Worm (Caenorhabditis elegans): Measurements from ENCODE around the gene pag-3.

DNA sequence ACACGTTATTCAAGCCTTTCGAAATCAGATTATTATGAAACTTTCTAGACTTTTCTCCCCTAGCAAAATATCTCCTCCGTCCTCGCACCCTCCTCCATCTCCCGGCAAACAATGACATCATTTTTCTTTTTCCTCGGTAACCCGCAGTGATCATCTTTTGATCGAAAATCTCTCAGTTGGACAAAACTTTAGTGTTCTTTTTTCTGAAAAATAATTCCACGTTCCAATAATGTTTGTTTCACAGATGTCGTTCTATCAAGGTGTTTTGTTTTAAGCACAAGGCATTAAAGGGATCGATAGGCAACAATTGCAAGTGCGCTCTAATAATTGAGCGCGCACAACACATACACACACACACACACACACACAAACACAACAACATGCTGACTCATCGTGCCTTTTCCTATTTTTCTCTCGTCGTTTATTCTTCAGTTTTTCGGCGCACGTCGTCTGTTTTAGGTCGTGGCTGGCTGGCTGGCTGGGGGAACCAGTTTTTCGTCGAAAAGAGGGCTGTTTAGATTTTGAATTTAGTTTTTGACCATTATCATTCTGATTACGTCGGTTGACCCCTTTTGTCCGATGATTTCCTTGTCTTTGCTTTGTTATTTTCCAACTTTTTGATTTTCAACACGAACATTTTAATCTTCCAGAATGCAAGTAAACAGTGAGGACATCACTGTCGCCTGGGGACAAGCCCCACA, 21.2 kb upstream of the pag-3 start, which contains the start of gene F20D1.3:
- peak; percentile 42 for TF ChIP-seq snpc-4 (tag; optimal IDR thresholded peaks at IDR 0.05)
- peak; percentile 49 for TF ChIP-seq skn-1 (tag; optimal IDR thresholded peaks at IDR 0.05)
- TF ChIP-seq daf-12 (tag; optimal IDR thresholded peaks at IDR 0.05), result no peak
